Worm (Caenorhabditis elegans) whole organism, midembryonic: Measurements from ENCODE around the gene str-13.

Experiments
- T22C8.4 ChIP-seq: fragments of 200-800 bp; sonication (Bioruptor generic); IDR thresholded peaks from 2 replicates; pipeline ENCODE4 v1.3.6; 2022; ENCODE audit warnings: missing genetic modification characterization, missing compliant biosample characterization
- cog-1 ChIP-seq: sonication (generic microtip); optimal IDR thresholded peaks from 2 replicates; lab custom pipeline; 2016; ENCODE audit warnings: missing genetic modification characterization, missing compliant biosample characterization
- flt-1 ChIP-seq: fragments of 200-800 bp; sonication (Bioruptor generic); IDR thresholded peaks from 2 replicates; pipeline ENCODE4 v1.3.6; 2022; ENCODE audit warnings: missing genetic modification characterization, missing compliant biosample characterization
- klf-2 ChIP-seq: fragments of 200-800 bp; sonication (Bioruptor generic); conservative IDR thresholded peaks from 2 replicates; pipeline ENCODE4 v1.3.6; 2022; ENCODE audit warnings: missing genetic modification reagents, missing genetic modification characterization, missing compliant biosample characterization
- med-1 ChIP-seq: sonication (generic microtip); optimal IDR thresholded peaks from 2 replicates; lab custom pipeline; 2017; ENCODE audit warnings: missing genetic modification characterization, mild to moderate bottlenecking, missing compliant biosample characterization, antibody characterized with exemption, missing genetic modification reagents; ENCODE audit not compliant: insufficient read depth
- ref-1 ChIP-seq: fragments of 200-800 bp; sonication (Bioruptor generic); conservative IDR thresholded peaks from 2 replicates; pipeline ENCODE4 v1.3.6; 2022; ENCODE audit warnings: missing genetic modification reagents, missing genetic modification characterization, missing compliant biosample characterization
- tab-1 ChIP-seq: fragments of 200-800 bp; sonication (Bioruptor generic); IDR thresholded peaks from 2 replicates; pipeline ENCODE4 v1.3.6; 2022; ENCODE audit warnings: missing genetic modification characterization, missing compliant biosample characterization
- ztf-23 ChIP-seq: fragments of 200-800 bp; sonication (Bioruptor generic); IDR thresholded peaks from 2 replicates; pipeline ENCODE4 v1.3.6; 2022; ENCODE audit warnings: missing genetic modification reagents, missing genetic modification characterization, missing compliant biosample characterization
- ztf-29 ChIP-seq: fragments of 200-800 bp; sonication (Bioruptor generic); IDR thresholded peaks from 2 replicates; pipeline ENCODE4 v1.3.6; 2022; ENCODE audit warnings: missing genetic modification reagents, missing genetic modification characterization, missing compliant biosample characterization

DNA sequence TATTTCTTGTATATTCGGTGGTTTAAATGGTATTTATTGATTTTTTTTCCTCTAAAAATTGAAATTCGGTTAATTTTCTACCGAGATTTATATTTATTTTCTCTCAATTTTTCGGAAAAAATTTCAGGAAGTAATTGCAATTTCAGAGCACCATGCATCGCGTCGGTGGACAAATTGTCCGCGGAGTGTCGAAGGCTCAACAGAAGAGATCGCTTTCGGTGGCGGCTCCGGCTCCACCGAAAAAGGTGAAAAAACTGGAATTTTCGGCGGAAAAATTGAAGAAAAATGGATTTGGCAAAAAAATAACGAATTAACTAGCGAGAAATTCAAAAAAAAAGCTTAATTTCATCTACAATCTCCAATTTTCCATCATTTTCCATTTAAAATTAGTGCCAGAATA is 28.2 kb downstream of the str-13 start, which contains the start of gene nuo-5:
- TF ChIP-seq med-1 (GFP tag; lab: Kevin White, UChicago) (no peak), klf-2 (GFP tag; lab: Robert Waterston, UW) (no peak), T22C8.4 (GFP tag; lab: Robert Waterston, UW) (no peak), flt-1 (GFP tag; lab: Robert Waterston, UW) (no peak), ref-1 (GFP tag; lab: Robert Waterston, UW) (no peak), cog-1 (tag; lab: Kevin White, UChicago) (no peak), ztf-23 (GFP tag; lab: Robert Waterston, UW) (no peak), tab-1 (GFP tag; lab: Robert Waterston, UW) (no peak), ztf-29 (GFP tag; lab: Robert Waterston, UW) (no peak)
